Worm (Caenorhabditis elegans) whole organism, young adult: ENCODE data around the gene nifk-1.

ENCODE experiments used
- B0019.2 ChIP-seq: fragments of 200-800 bp; sonication (Bioruptor generic); conservative IDR thresholded peaks from 2 replicates; pipeline ENCODE4 v1.3.6; 2022; ENCODE audit warnings: missing genetic modification reagents, missing genetic modification characterization, missing compliant biosample characterization
- D2030.7 ChIP-seq: fragments of 200-800 bp; sonication (Bioruptor generic); IDR thresholded peaks from 2 replicates; pipeline ENCODE4 v1.3.6; 2022; ENCODE audit warnings: missing genetic modification reagents, missing genetic modification characterization, missing compliant biosample characterization
- F33H1.4 ChIP-seq: fragments of 200-800 bp; sonication (Bioruptor generic); IDR thresholded peaks from 2 replicates; pipeline ENCODE4 v1.3.6; 2022; ENCODE audit warnings: missing genetic modification reagents, missing genetic modification characterization, missing compliant biosample characterization
- F57A8.1 ChIP-seq: fragments of 200-800 bp; sonication (Bioruptor generic); optimal IDR thresholded peaks from 2 replicates; lab custom pipeline; 2018; ENCODE audit warnings: mild to moderate bottlenecking, missing genetic modification characterization, moderate library complexity, missing compliant biosample characterization
- F57C9.4 ChIP-seq: sonication (generic microtip); optimal IDR thresholded peaks from 2 replicates; lab custom pipeline; 2017; ENCODE audit warnings: mild to moderate bottlenecking, missing genetic modification characterization, missing compliant biosample characterization
- Y53G8AR.9 ChIP-seq: fragments of 200-800 bp; sonication (Bioruptor generic); conservative IDR thresholded peaks from 2 replicates; pipeline ENCODE4 v1.3.6; 2022; ENCODE audit warnings: missing genetic modification reagents, missing genetic modification characterization, missing compliant biosample characterization
- Y56A3A.18 ChIP-seq: fragments of 200-800 bp; sonication (Bioruptor generic); IDR thresholded peaks from 2 replicates; pipeline ENCODE4 v1.3.6; 2022; ENCODE audit warnings: missing genetic modification reagents, missing genetic modification characterization, missing compliant biosample characterization
- Y67H2A.10 ChIP-seq: fragments of 200-800 bp; sonication (Bioruptor generic); conservative IDR thresholded peaks from 2 replicates; pipeline ENCODE4 v1.3.6; 2022; ENCODE audit warnings: missing genetic modification reagents, missing genetic modification characterization, missing compliant biosample characterization
- Y79H2A.3 ChIP-seq: fragments of 200-800 bp; sonication (Bioruptor generic); conservative IDR thresholded peaks from 2 replicates; pipeline ENCODE4 v1.3.6; 2022; ENCODE audit warnings: missing genetic modification reagents, missing genetic modification characterization, missing compliant biosample characterization
- Y95B8A.8 ChIP-seq: fragments of 200-800 bp; sonication (Bioruptor generic); IDR thresholded peaks from 2 replicates; pipeline ENCODE4 v1.3.6; 2022; ENCODE audit warnings: missing genetic modification reagents, missing genetic modification characterization, missing compliant biosample characterization
- ZK185.1 ChIP-seq: sonication (generic microtip); optimal IDR thresholded peaks from 2 replicates; lab custom pipeline; 2016; ENCODE audit warnings: mild to moderate bottlenecking, missing genetic modification characterization, missing compliant biosample characterization; ENCODE audit not compliant: poor library complexity, severe bottlenecking
- aptf-2 ChIP-seq: fragments of 200-800 bp; sonication (Bioruptor generic); conservative IDR thresholded peaks from 2 replicates; pipeline ENCODE4 v1.3.6; 2022; ENCODE audit warnings: missing genetic modification reagents, missing genetic modification characterization, missing compliant biosample characterization
- aptf-3 ChIP-seq: fragments of 200-800 bp; sonication (Bioruptor generic); IDR thresholded peaks from 2 replicates; pipeline ENCODE4 v1.3.6; 2022; ENCODE audit warnings: missing genetic modification characterization, missing compliant biosample characterization
- atf-7 ChIP-seq: sonication (generic microtip); optimal IDR thresholded peaks from 2 replicates; lab custom pipeline; 2017; ENCODE audit warnings: mild to moderate bottlenecking, missing genetic modification characterization, missing compliant biosample characterization
- athp-1 ChIP-seq: sonication (generic microtip); optimal IDR thresholded peaks from 2 replicates; lab custom pipeline; 2017; ENCODE audit warnings: mild to moderate bottlenecking, missing genetic modification characterization, missing compliant biosample characterization
- attf-6 ChIP-seq: fragments of 200-800 bp; sonication (Bioruptor generic); IDR thresholded peaks from 2 replicates; pipeline ENCODE4 v1.3.6; 2022; ENCODE audit warnings: missing genetic modification reagents, missing genetic modification characterization, missing compliant biosample characterization
- ccch-3 ChIP-seq: fragments of 200-800 bp; sonication (Bioruptor generic); optimal IDR thresholded peaks from 2 replicates; lab custom pipeline; 2018; ENCODE audit warnings: mild to moderate bottlenecking, missing genetic modification characterization, missing compliant biosample characterization
- ceh-91 ChIP-seq: fragments of 200-800 bp; sonication (Bioruptor generic); IDR thresholded peaks from 2 replicates; pipeline ENCODE4 v1.3.6; 2022; ENCODE audit warnings: missing genetic modification reagents, missing genetic modification characterization, missing compliant biosample characterization
- die-1 ChIP-seq: sonication (generic microtip); optimal IDR thresholded peaks from 2 replicates; lab custom pipeline; 2016; ENCODE audit warnings: missing genotype, mild to moderate bottlenecking, missing genetic modification characterization, missing compliant biosample characterization
- dpff-1 ChIP-seq: sonication (generic microtip); optimal IDR thresholded peaks from 2 replicates; lab custom pipeline; 2017; ENCODE audit warnings: mild to moderate bottlenecking, missing genetic modification characterization, missing compliant biosample characterization
- ekl-4 ChIP-seq: fragments of 200-800 bp; sonication (Bioruptor generic); IDR thresholded peaks from 2 replicates; pipeline ENCODE4 v1.3.6; 2022; ENCODE audit warnings: missing genetic modification reagents, missing genetic modification characterization, missing compliant biosample characterization
- hmg-1.2 ChIP-seq: fragments of 200-800 bp; sonication (Bioruptor generic); IDR thresholded peaks from 2 replicates; pipeline ENCODE4 v1.3.6; 2022; ENCODE audit warnings: missing genetic modification reagents, missing genetic modification characterization, missing compliant biosample characterization
- hrde-1 ChIP-seq: sonication (generic microtip); optimal IDR thresholded peaks from 2 replicates; lab custom pipeline; 2016; ENCODE audit warnings: missing genetic modification characterization, mild to moderate bottlenecking, missing compliant biosample characterization, moderate library complexity, missing genotype, missing genetic modification reagents, borderline replicate concordance
- let-526 ChIP-seq: fragments of 200-800 bp; sonication (Bioruptor generic); IDR thresholded peaks from 2 replicates; pipeline ENCODE4 v1.3.6; 2022; ENCODE audit warnings: missing genetic modification reagents, missing genetic modification characterization, missing compliant biosample characterization
- lin-35 ChIP-seq, 3 experiments: fragments of 150-350 bp in 2 of 3; sonication (generic microtip) in 1 of 3; optimal IDR thresholded peaks; 2 replicates each; lab custom pipeline; 2014 to 2018; ENCODE audit warnings: missing biosample characterization in 3 of 3, missing genetic modification characterization in 3 of 3, missing genetic modification reagents in 3 of 3
- lir-1 ChIP-seq: fragments of 200-800 bp; sonication (Bioruptor generic); conservative IDR thresholded peaks from 2 replicates; pipeline ENCODE4 v1.3.6; 2022; ENCODE audit warnings: missing genetic modification reagents, missing genetic modification characterization, missing compliant biosample characterization
- madf-10 ChIP-seq: sonication (generic microtip); optimal IDR thresholded peaks from 2 replicates; lab custom pipeline; 2016; ENCODE audit warnings: mild to moderate bottlenecking, missing genetic modification characterization, missing compliant biosample characterization
- mel-28 ChIP-seq: sonication (generic microtip); optimal IDR thresholded peaks from 2 replicates; lab custom pipeline; 2016; ENCODE audit warnings: borderline replicate concordance, mild to moderate bottlenecking, missing genetic modification characterization, missing compliant biosample characterization
- nfya-1 ChIP-seq: sonication (generic microtip); optimal IDR thresholded peaks from 2 replicates; lab custom pipeline; 2017; ENCODE audit warnings: antibody characterized with exemption, missing compliant biosample characterization, missing genetic modification characterization, borderline replicate concordance; ENCODE audit not compliant: insufficient read depth
- nhr-179 ChIP-seq: sonication (generic microtip); optimal IDR thresholded peaks from 2 replicates; lab custom pipeline; 2016; ENCODE audit warnings: mild to moderate bottlenecking, missing genetic modification characterization, missing compliant biosample characterization
- pbrm-1 ChIP-seq: fragments of 200-800 bp; sonication (Bioruptor generic); IDR thresholded peaks from 2 replicates; pipeline ENCODE4 v1.3.6; 2022; ENCODE audit warnings: missing genetic modification reagents, missing genetic modification characterization, missing compliant biosample characterization
- sea-2 ChIP-seq: fragments of 200-800 bp; sonication (Bioruptor generic); IDR thresholded peaks from 2 replicates; pipeline ENCODE4 v1.3.6; 2022; ENCODE audit warnings: missing genetic modification characterization, missing compliant biosample characterization
- snpc-1.1 ChIP-seq: sonication (generic microtip); optimal IDR thresholded peaks from 2 replicates; lab custom pipeline; 2017; ENCODE audit warnings: missing genetic modification characterization, mild to moderate bottlenecking, missing compliant biosample characterization, antibody characterized with exemption, moderate library complexity, missing genotype, missing genetic modification reagents; ENCODE audit not compliant: insufficient read depth
- tbx-9 ChIP-seq: sonication (generic microtip); optimal IDR thresholded peaks from 2 replicates; lab custom pipeline; 2016; ENCODE audit warnings: borderline replicate concordance, missing genetic modification characterization, inconsistent platforms, missing compliant biosample characterization
- unc-130 ChIP-seq: sonication (generic microtip); optimal IDR thresholded peaks from 2 replicates; lab custom pipeline; 2016; ENCODE audit warnings: missing genetic modification reagents, missing genetic modification characterization, missing compliant biosample characterization
- zim-3 ChIP-seq: sonication (generic microtip); optimal IDR thresholded peaks from 2 replicates; lab custom pipeline; 2017; ENCODE audit warnings: mild to moderate bottlenecking, missing genetic modification characterization, moderate library complexity, missing compliant biosample characterization
- ztf-25 ChIP-seq: fragments of 200-800 bp; sonication (Bioruptor generic); IDR thresholded peaks from 2 replicates; pipeline ENCODE4 v1.3.6; 2022; ENCODE audit warnings: missing genetic modification reagents, missing genetic modification characterization, missing compliant biosample characterization

The nifk-1 gene

ce11 chrIII:4703932-4704454, 10.9 kb upstream of the nifk-1 start, which contains the start of the genes clp-2 and mrpl-16 (continued):
- TF ChIP-seq lin-35 (GFP tag; optimal IDR thresholded peaks at IDR 0.05; lab: Kevin White, UChicago) (no peak), ccch-3 (no peak), let-526 (GFP tag; lab: Robert Waterston, UW) (no peak), aptf-2 (GFP tag; lab: Robert Waterston, UW) (no peak), ZK185.1 (no peak), ceh-91 (GFP tag; lab: Robert Waterston, UW) (no peak), snpc-1.1 (tag; lab: Kevin White, UChicago) (no peak), madf-10 (tag; lab: Kevin White, UChicago) (no peak), zim-3 (tag; lab: Kevin White, UChicago) (no peak), ztf-25 (GFP tag; lab: Robert Waterston, UW) (no peak), F57A8.1 (GFP tag; lab: Kevin White, UChicago) (no peak), atf-7 (tag; lab: Kevin White, UChicago) (no peak), hmg-1.2 (peak; percentile 96), Y53G8AR.9 (GFP tag; lab: Robert Waterston, UW) (no peak), nfya-1 (tag; lab: Kevin White, UChicago) (no peak), Y79H2A.3 (GFP tag; lab: Robert Waterston, UW) (no peak), lir-1 (GFP tag; lab: Robert Waterston, UW) (no peak), die-1 (tag; lab: Kevin White, UChicago) (no peak), mel-28 (tag; lab: Kevin White, UChicago) (no peak), dpff-1 (tag; lab: Kevin White, UChicago) (no peak), ekl-4 (GFP tag; lab: Robert Waterston, UW) (no peak), D2030.7 (GFP tag; lab: Robert Waterston, UW) (no peak), unc-130 (no peak)

- no peak for TF ChIP-seq unc-130
These were observed 6.8 kb upstream of the nifk-1 start, which contains the start of gene sel-13 for ce11 chrIII:4699922-4700321. TSS of gene sel-13 (minus strand) at chrIII:4700224.

- TF ChIP-seq F33H1.4 (GFP tag; lab: Robert Waterston, UW) = no peak
- TF ChIP-seq athp-1 = no peak
- TF ChIP-seq Y95B8A.8 (GFP tag; lab: Robert Waterston, UW) = no peak
- TF ChIP-seq nhr-179 = no peak
- TF ChIP-seq F57C9.4 (tag; lab: Kevin White, UChicago) = no peak
- TF ChIP-seq Y67H2A.10 (GFP tag; lab: Robert Waterston, UW) = no peak
- TF ChIP-seq ztf-25 (GFP tag; lab: Robert Waterston, UW) = no peak
- no peak for TF ChIP-seq Y79H2A.3 (GFP tag; lab: Robert Waterston, UW)
- TF ChIP-seq tbx-9 (tag; lab: Kevin White, UChicago) = no peak
- no peak for TF ChIP-seq attf-6 (GFP tag; lab: Robert Waterston, UW)
- TF ChIP-seq D2030.7 (GFP tag; lab: Robert Waterston, UW) = no peak
- TF ChIP-seq let-526 (GFP tag; lab: Robert Waterston, UW) = no peak
- no peak for TF ChIP-seq aptf-3 (GFP tag; lab: Robert Waterston, UW)
- no peak for TF ChIP-seq pbrm-1 (GFP tag; lab: Robert Waterston, UW)
- no peak for TF ChIP-seq B0019.2 (GFP tag; lab: Robert Waterston, UW)
- TF ChIP-seq Y56A3A.18 = no peak
- no peak for TF ChIP-seq F57A8.1 (GFP tag; lab: Kevin White, UChicago)
- TF ChIP-seq hrde-1 = no peak
- TF ChIP-seq sea-2 (GFP tag; lab: Robert Waterston, UW) = no peak
- TF ChIP-seq snpc-1.1 (tag; lab: Kevin White, UChicago) = no peak
- TF ChIP-seq, all 124 proteins: peak for 0
These were observed 4.7 kb upstream of the nifk-1 start, which contains the start of gene dnj-18 for ce11 chrIII:4697819-4698218. TSS of gene dnj-18 (plus strand) at chrIII:4698119.
